Worm (Caenorhabditis elegans) whole organism, young adult: ENCODE data around the gene arrd-11.

Source experiments
- B0336.3 ChIP-seq: fragments of 200-800 bp; sonication (Bioruptor generic); IDR thresholded peaks from 2 replicates; pipeline ENCODE4 v1.3.6; 2022; ENCODE audit warnings: missing genetic modification characterization, missing compliant biosample characterization
- C06A6.2 ChIP-seq: fragments of 200-800 bp; sonication (Bioruptor generic); conservative IDR thresholded peaks from 2 replicates; pipeline ENCODE4 v1.3.6; 2022; ENCODE audit warnings: missing genetic modification characterization, missing compliant biosample characterization
- C17E4.6 ChIP-seq: fragments of 200-800 bp; sonication (Bioruptor generic); IDR thresholded peaks from 2 replicates; pipeline ENCODE4 v1.3.6; 2022; ENCODE audit warnings: missing genetic modification reagents, missing genetic modification characterization, missing compliant biosample characterization
- F33H1.4 ChIP-seq: fragments of 200-800 bp; sonication (Bioruptor generic); IDR thresholded peaks from 2 replicates; pipeline ENCODE4 v1.3.6; 2022; ENCODE audit warnings: missing genetic modification reagents, missing genetic modification characterization, missing compliant biosample characterization
- F52B5.7 ChIP-seq: sonication (generic microtip); optimal IDR thresholded peaks from 2 replicates; lab custom pipeline; 2016; ENCODE audit warnings: mild to moderate bottlenecking, missing genetic modification characterization, missing compliant biosample characterization
- K11D2.4 ChIP-seq: fragments of 200-800 bp; sonication (Bioruptor generic); IDR thresholded peaks from 2 replicates; pipeline ENCODE4 v1.3.6; 2022; ENCODE audit warnings: missing genetic modification reagents, missing genetic modification characterization, missing compliant biosample characterization
- T26A5.8 ChIP-seq: sonication (generic microtip); optimal IDR thresholded peaks from 2 replicates; lab custom pipeline; 2016; ENCODE audit warnings: missing genetic modification characterization, missing compliant biosample characterization
- Y67H2A.10 ChIP-seq: fragments of 200-800 bp; sonication (Bioruptor generic); conservative IDR thresholded peaks from 2 replicates; pipeline ENCODE4 v1.3.6; 2022; ENCODE audit warnings: missing genetic modification reagents, missing genetic modification characterization, missing compliant biosample characterization
- Y95B8A.8 ChIP-seq: fragments of 200-800 bp; sonication (Bioruptor generic); IDR thresholded peaks from 2 replicates; pipeline ENCODE4 v1.3.6; 2022; ENCODE audit warnings: missing genetic modification reagents, missing genetic modification characterization, missing compliant biosample characterization
- akir-1 ChIP-seq: fragments of 200-800 bp; sonication (Bioruptor generic); optimal IDR thresholded peaks from 2 replicates; lab custom pipeline; 2018; ENCODE audit warnings: mild to moderate bottlenecking, missing genetic modification characterization, moderate library complexity, missing compliant biosample characterization
- aptf-3 ChIP-seq: fragments of 200-800 bp; sonication (Bioruptor generic); IDR thresholded peaks from 2 replicates; pipeline ENCODE4 v1.3.6; 2022; ENCODE audit warnings: missing genetic modification characterization, missing compliant biosample characterization
- athp-1 ChIP-seq: sonication (generic microtip); optimal IDR thresholded peaks from 2 replicates; lab custom pipeline; 2017; ENCODE audit warnings: mild to moderate bottlenecking, missing genetic modification characterization, missing compliant biosample characterization
- attf-3 ChIP-seq: fragments of 200-800 bp; sonication (Bioruptor generic); conservative IDR thresholded peaks from 2 replicates; pipeline ENCODE4 v1.3.6; 2022; ENCODE audit warnings: missing genetic modification reagents, missing genetic modification characterization, missing compliant biosample characterization
- cebp-1 ChIP-seq, 2 experiments: fragments of 200-800 bp in 1 of 2; sonication (Bioruptor generic) in 1 of 2; sonication (generic microtip) in 1 of 2; IDR thresholded peaks in 1 of 2; optimal IDR thresholded peaks in 1 of 2; 2 replicates each; pipeline versions ENCODE4 v1.3.6 to Lab custom; 2017 to 2022; ENCODE audit warnings: missing compliant biosample characterization in 2 of 2, missing genetic modification characterization in 2 of 2, mild to moderate bottlenecking in 1 of 2, missing genetic modification reagents in 1 of 2, moderate library complexity in 1 of 2
- cebp-2 ChIP-seq: fragments of 200-800 bp; sonication (Bioruptor generic); IDR thresholded peaks from 2 replicates; pipeline ENCODE4 v1.3.6; 2022; ENCODE audit warnings: missing genetic modification characterization, missing compliant biosample characterization
- ceh-27 ChIP-seq: fragments of 200-800 bp; sonication (Bioruptor generic); optimal IDR thresholded peaks from 2 replicates; lab custom pipeline; 2018; ENCODE audit warnings: mild to moderate bottlenecking, missing genetic modification characterization, moderate library complexity, missing compliant biosample characterization
- ceh-40 ChIP-seq: fragments of 200-800 bp; sonication (Bioruptor generic); IDR thresholded peaks from 2 replicates; pipeline ENCODE4 v1.3.6; 2022; ENCODE audit warnings: missing genetic modification characterization, missing compliant biosample characterization
- ceh-79 ChIP-seq: sonication (generic microtip); optimal IDR thresholded peaks from 2 replicates; lab custom pipeline; 2017; ENCODE audit warnings: mild to moderate bottlenecking, missing genetic modification characterization, missing compliant biosample characterization
- ceh-91 ChIP-seq: fragments of 200-800 bp; sonication (Bioruptor generic); IDR thresholded peaks from 2 replicates; pipeline ENCODE4 v1.3.6; 2022; ENCODE audit warnings: missing genetic modification reagents, missing genetic modification characterization, missing compliant biosample characterization
- dox-1 ChIP-seq: fragments of 200-800 bp; sonication (Bioruptor generic); IDR thresholded peaks from 2 replicates; pipeline ENCODE4 v1.3.6; 2022; ENCODE audit warnings: missing genetic modification reagents, missing genetic modification characterization, missing compliant biosample characterization
- dpl-1 ChIP-seq: fragments of 150-350 bp; optimal IDR thresholded peaks from 2 replicates; lab custom pipeline; 2014; ENCODE audit warnings: missing biosample characterization, missing genetic modification reagents, missing genetic modification characterization
- egrh-3 ChIP-seq: fragments of 200-800 bp; sonication (Bioruptor generic); IDR thresholded peaks from 2 replicates; pipeline ENCODE4 v1.3.6; 2022; ENCODE audit warnings: missing genetic modification reagents, missing genetic modification characterization, missing compliant biosample characterization
- ets-4 ChIP-seq: fragments of 200-800 bp; sonication (Bioruptor generic); optimal IDR thresholded peaks from 2 replicates; lab custom pipeline; 2018; ENCODE audit warnings: mild to moderate bottlenecking, missing genetic modification characterization, missing compliant biosample characterization
- hlh-12 ChIP-seq: sonication (generic microtip); optimal IDR thresholded peaks from 2 replicates; lab custom pipeline; 2016; ENCODE audit warnings: missing genetic modification characterization, missing compliant biosample characterization
- hmg-20 ChIP-seq: fragments of 200-800 bp; sonication (Bioruptor generic); IDR thresholded peaks from 2 replicates; pipeline ENCODE4 v1.3.6; 2022; ENCODE audit warnings: missing genetic modification reagents, missing genetic modification characterization, missing compliant biosample characterization
- hsf-1 ChIP-seq: fragments of 200-800 bp; sonication (Bioruptor generic); IDR thresholded peaks from 2 replicates; pipeline ENCODE4 v1.3.6; 2022; ENCODE audit warnings: missing genetic modification reagents, missing genetic modification characterization, missing compliant biosample characterization
- lin-26 ChIP-seq: fragments of 200-800 bp; sonication (Bioruptor generic); IDR thresholded peaks from 2 replicates; pipeline ENCODE4 v1.3.6; 2022; ENCODE audit warnings: missing genetic modification reagents, missing genetic modification characterization, missing compliant biosample characterization
- lin-35 ChIP-seq, 3 experiments: fragments of 150-350 bp in 2 of 3; sonication (generic microtip) in 1 of 3; optimal IDR thresholded peaks; 2 replicates each; lab custom pipeline; 2014 to 2018; ENCODE audit warnings: missing biosample characterization in 3 of 3, missing genetic modification characterization in 3 of 3, missing genetic modification reagents in 3 of 3
- lin-40 ChIP-seq: sonication (generic microtip); optimal IDR thresholded peaks from 2 replicates; lab custom pipeline; 2016; ENCODE audit warnings: missing genetic modification characterization, mild to moderate bottlenecking, missing compliant biosample characterization, missing genotype, missing genetic modification reagents
- lir-1 ChIP-seq: fragments of 200-800 bp; sonication (Bioruptor generic); conservative IDR thresholded peaks from 2 replicates; pipeline ENCODE4 v1.3.6; 2022; ENCODE audit warnings: missing genetic modification reagents, missing genetic modification characterization, missing compliant biosample characterization
- madf-10 ChIP-seq: sonication (generic microtip); optimal IDR thresholded peaks from 2 replicates; lab custom pipeline; 2016; ENCODE audit warnings: mild to moderate bottlenecking, missing genetic modification characterization, missing compliant biosample characterization
- madf-6 ChIP-seq: fragments of 200-800 bp; sonication (Bioruptor generic); IDR thresholded peaks from 2 replicates; pipeline ENCODE4 v1.3.6; 2022; ENCODE audit warnings: missing genetic modification reagents, missing genetic modification characterization, missing compliant biosample characterization
- mxl-1 ChIP-seq: sonication (generic microtip); optimal IDR thresholded peaks from 2 replicates; lab custom pipeline; 2016; ENCODE audit warnings: missing genetic modification characterization, missing compliant biosample characterization
- nfya-1 ChIP-seq: sonication (generic microtip); optimal IDR thresholded peaks from 2 replicates; lab custom pipeline; 2017; ENCODE audit warnings: antibody characterized with exemption, missing compliant biosample characterization, missing genetic modification characterization, borderline replicate concordance; ENCODE audit not compliant: insufficient read depth
- nhr-120 ChIP-seq: fragments of 200-800 bp; sonication (Bioruptor generic); IDR thresholded peaks from 2 replicates; pipeline ENCODE4 v1.3.6; 2022; ENCODE audit warnings: missing genetic modification characterization, missing compliant biosample characterization
- nhr-179 ChIP-seq: sonication (generic microtip); optimal IDR thresholded peaks from 2 replicates; lab custom pipeline; 2016; ENCODE audit warnings: mild to moderate bottlenecking, missing genetic modification characterization, missing compliant biosample characterization
- pbrm-1 ChIP-seq: fragments of 200-800 bp; sonication (Bioruptor generic); IDR thresholded peaks from 2 replicates; pipeline ENCODE4 v1.3.6; 2022; ENCODE audit warnings: missing genetic modification reagents, missing genetic modification characterization, missing compliant biosample characterization
- rcor-1 ChIP-seq: fragments of 200-800 bp; sonication (Bioruptor generic); IDR thresholded peaks from 2 replicates; pipeline ENCODE4 v1.3.6; 2022; ENCODE audit warnings: missing genetic modification reagents, missing genetic modification characterization, missing compliant biosample characterization
- rec-8 ChIP-seq, 2 experiments: sonication (generic microtip); optimal IDR thresholded peaks; 2 replicates each; lab custom pipeline; 2016; ENCODE audit warnings: mild to moderate bottlenecking in 2 of 2, missing genetic modification characterization in 2 of 2, missing genetic modification reagents in 2 of 2, missing genotype in 2 of 2, missing biosample characterization in 1 of 2, missing compliant biosample characterization in 1 of 2, moderate library complexity in 1 of 2
- repo-1 ChIP-seq: sonication (generic microtip); optimal IDR thresholded peaks from 2 replicates; lab custom pipeline; 2017; ENCODE audit warnings: mild to moderate bottlenecking, missing genetic modification characterization, missing compliant biosample characterization
- rpc-1 ChIP-seq, 2 experiments: fragments of 150-350 bp in 1 of 2; sonication (generic microtip) in 1 of 2; optimal IDR thresholded peaks; 2 replicates each; lab custom pipeline; 2014 to 2018; ENCODE audit warnings: missing biosample characterization in 1 of 2, missing genetic modification characterization in 1 of 2, missing genetic modification reagents in 1 of 2, missing genotype in 1 of 2
- sea-2 ChIP-seq: fragments of 200-800 bp; sonication (Bioruptor generic); IDR thresholded peaks from 2 replicates; pipeline ENCODE4 v1.3.6; 2022; ENCODE audit warnings: missing genetic modification characterization, missing compliant biosample characterization
- snpc-1.1 ChIP-seq: sonication (generic microtip); optimal IDR thresholded peaks from 2 replicates; lab custom pipeline; 2017; ENCODE audit warnings: missing genetic modification characterization, mild to moderate bottlenecking, missing compliant biosample characterization, antibody characterized with exemption, moderate library complexity, missing genotype, missing genetic modification reagents; ENCODE audit not compliant: insufficient read depth
- somi-1 ChIP-seq: fragments of 200-800 bp; sonication (Bioruptor generic); optimal IDR thresholded peaks from 2 replicates; lab custom pipeline; 2018; ENCODE audit warnings: mild to moderate bottlenecking, missing genetic modification characterization, missing compliant biosample characterization
- tlf-1 ChIP-seq: fragments of 200-800 bp; sonication (Bioruptor generic); optimal IDR thresholded peaks from 2 replicates; lab custom pipeline; 2018; ENCODE audit warnings: mild to moderate bottlenecking, missing genetic modification characterization, missing compliant biosample characterization
- unc-130 ChIP-seq: sonication (generic microtip); optimal IDR thresholded peaks from 2 replicates; lab custom pipeline; 2016; ENCODE audit warnings: missing genetic modification reagents, missing genetic modification characterization, missing compliant biosample characterization
- unc-62 ChIP-seq: fragments of 150-350 bp; optimal IDR thresholded peaks from 2 replicates; lab custom pipeline; 2014; ENCODE audit warnings: missing biosample characterization, missing genetic modification reagents, missing genetic modification characterization
- zim-3 ChIP-seq: sonication (generic microtip); optimal IDR thresholded peaks from 2 replicates; lab custom pipeline; 2017; ENCODE audit warnings: mild to moderate bottlenecking, missing genetic modification characterization, moderate library complexity, missing compliant biosample characterization
- ztf-22 ChIP-seq: fragments of 200-800 bp; sonication (Bioruptor generic); optimal IDR thresholded peaks from 2 replicates; lab custom pipeline; 2018; ENCODE audit warnings: mild to moderate bottlenecking, missing genetic modification characterization, moderate library complexity, missing compliant biosample characterization

The arrd-11 gene

ce11 chrII:13722763-13723162 lies 40.5 kb upstream of the arrd-11 start, which contains the start of gene Y54G9A.5 (continued):
- TF ChIP-seq F33H1.4 (GFP tag; lab: Robert Waterston, UW) (peak; percentile 62), akir-1 (GFP tag; lab: Kevin White, UChicago) (no peak), hmg-20 (GFP tag; lab: Robert Waterston, UW) (no peak), B0336.3 (GFP tag; lab: Robert Waterston, UW) (no peak), ceh-79 (tag; lab: Kevin White, UChicago) (no peak), ceh-27 (GFP tag; lab: Kevin White, UChicago) (no peak), F52B5.7 (no peak), repo-1 (tag; lab: Kevin White, UChicago) (no peak), hlh-12 (no peak), hsf-1 (GFP tag; lab: Robert Waterston, UW) (no peak), lin-26 (no peak), lin-35 (GFP tag; optimal IDR thresholded peaks at IDR 0.05; lab: Kevin White, UChicago) (no peak), Y67H2A.10 (GFP tag; lab: Robert Waterston, UW) (0 out of 2 replicates have a peak, but pooled peaks have one; percentile 40), Y95B8A.8 (GFP tag; lab: Robert Waterston, UW) (no peak), egrh-3 (no peak), madf-10 (tag; lab: Kevin White, UChicago) (no peak), lin-40 (tag; lab: Kevin White, UChicago) (no peak), rec-8 (tag; optimal IDR thresholded peaks at IDR 0.05; lab: Kevin White, UChicago) (no peak), lir-1 (GFP tag; lab: Robert Waterston, UW) (no peak), cebp-2 (GFP tag; lab: Robert Waterston, UW) (no peak), ets-4 (GFP tag; lab: Kevin White, UChicago) (no peak), attf-3 (peak; percentile 56; the same call in 1 of the 2 replicates), athp-1 (tag; lab: Kevin White, UChicago) (no peak), somi-1 (GFP tag; lab: Kevin White, UChicago) (no peak), C06A6.2 (GFP tag; lab: Robert Waterston, UW) (no peak), unc-130 (GFP tag; lab: Kevin White, UChicago) (no peak), nhr-120 (GFP tag; lab: Robert Waterston, UW) (no peak), snpc-1.1 (no peak), zim-3 (tag; lab: Kevin White, UChicago) (no peak), madf-6 (GFP tag; lab: Robert Waterston, UW) (peak; percentile 76), C17E4.6 (GFP tag; lab: Robert Waterston, UW) (no peak), dox-1 (GFP tag; lab: Robert Waterston, UW) (peak; percentile 78), nhr-179 (no peak), mxl-1 (no peak), dpl-1 (GFP tag; lab: Kevin White, UChicago) (peak; percentile 66), ceh-91 (GFP tag; lab: Robert Waterston, UW) (peak; percentile 73), cebp-1 (GFP tag; IDR thresholded peaks at IDR 0.05; lab: Robert Waterston, UW) (no peak), cebp-1 (tag; optimal IDR thresholded peaks at IDR 0.05; lab: Kevin White, UChicago) (peak; percentile 8), tlf-1 (peak; percentile 12), nfya-1 (tag; lab: Kevin White, UChicago) (no peak), pbrm-1 (GFP tag; lab: Robert Waterston, UW) (no peak), aptf-3 (GFP tag; lab: Robert Waterston, UW) (no peak), T26A5.8 (tag; lab: Kevin White, UChicago) (no peak), ztf-22 (GFP tag; lab: Kevin White, UChicago) (no peak), ceh-40 (GFP tag; lab: Robert Waterston, UW) (no peak), K11D2.4 (GFP tag; lab: Robert Waterston, UW) (no peak), sea-2 (no peak), unc-62 (GFP tag; lab: Kevin White, UChicago) (no peak), rcor-1 (GFP tag; lab: Robert Waterston, UW) (no peak), rpc-1 (optimal IDR thresholded peaks at IDR 0.05; lab: Kevin White, UChicago) (no peak), rpc-1 (tag; optimal IDR thresholded peaks at IDR 0.05; lab: Kevin White, UChicago) (no peak)
